Fruit fly (Drosophila melanogaster): Measurements from ENCODE around the gene aln.

DNA sequence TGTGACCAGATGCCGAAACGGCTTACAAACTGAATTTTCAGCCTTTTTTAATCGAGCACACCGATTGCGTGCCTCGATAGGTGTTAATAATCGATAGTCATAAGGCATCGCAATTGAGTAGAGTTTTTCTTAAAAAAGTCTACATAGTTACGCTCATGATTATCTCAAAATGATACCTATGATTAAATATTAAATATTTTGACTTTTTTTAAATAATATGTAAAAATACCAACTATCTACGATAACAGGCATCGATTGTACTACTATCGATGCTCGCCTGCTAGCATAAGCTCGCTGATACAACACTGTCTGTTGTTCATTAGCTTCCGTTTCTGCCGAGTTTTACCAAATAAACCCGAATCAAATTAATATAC is 41.1 kb downstream of the aln start:
- TF ChIP-seq Jra (GFP tag; optimal IDR thresholded peaks at IDR 0.05), result no peak
- no peak for TF ChIP-seq Hnf4 (GFP tag; optimal IDR thresholded peaks at IDR 0.05)
- TF ChIP-seq usp (GFP tag; optimal IDR thresholded peaks at IDR 0.05), result no peak
- TF ChIP-seq jim (GFP tag; optimal IDR thresholded peaks at IDR 0.05), result no peak
- TF ChIP-seq foxo (GFP tag; optimal IDR thresholded peaks at IDR 0.05), result peak in 1 of 2 experiments; percentile 11
- TF ChIP-seq Rel (GFP tag; optimal IDR thresholded peaks at IDR 0.05), result no peak
- TF ChIP-seq Rel (tag; optimal IDR thresholded peaks at IDR 0.05), result peak; percentile 12

Data from whole organism, wandering third instar larva.